Worm (Caenorhabditis elegans): ENCODE measurements around the gene pole-4.

DNA sequence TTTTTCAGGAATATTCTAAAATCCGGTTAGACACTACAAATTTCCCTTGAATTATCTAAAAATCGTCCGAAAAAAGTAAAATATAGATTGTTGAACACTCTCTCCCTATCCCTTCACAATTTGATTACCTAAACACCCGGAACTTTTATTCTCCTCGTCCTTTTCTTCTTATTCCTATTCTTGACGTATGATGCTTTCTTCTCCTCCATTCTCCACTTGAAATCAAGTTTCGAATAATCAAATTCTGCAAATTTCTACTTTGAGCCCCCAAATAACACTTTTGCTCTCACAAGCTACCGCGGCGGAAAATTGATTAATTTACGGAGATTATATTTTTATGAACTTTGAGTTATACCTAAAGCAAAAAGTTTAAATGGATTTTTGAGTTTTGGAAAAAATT lies 30.8 kb downstream of the pole-4 start:
- TF ChIP-seq snpc-4 (tag; optimal IDR thresholded peaks at IDR 0.05) (no peak), lsy-2 (tag; optimal IDR thresholded peaks at IDR 0.05) (no peak), mep-1 (tag; optimal IDR thresholded peaks at IDR 0.05) (no peak), unc-39 (tag; optimal IDR thresholded peaks at IDR 0.05) (no peak), F49E8.2 (tag; optimal IDR thresholded peaks at IDR 0.05; ENCODE audit: borderline replicate concordance) (no peak), F44E2.7 (GFP tag; IDR thresholded peaks at IDR 0.05) (no peak), dmd-8 (GFP tag; IDR thresholded peaks at IDR 0.05) (no peak), dmd-6 (GFP tag; IDR thresholded peaks at IDR 0.05) (no peak)

Data from whole organism, L4 larva.